Worm (Caenorhabditis elegans) whole organism, L4/young adult: ENCODE data around the gene hlh-17.

Experiments used
- dao-5 ChIP-seq: sonication (generic microtip); optimal IDR thresholded peaks from 2 replicates; lab custom pipeline; 2016; ENCODE audit warnings: missing genotype, missing genetic modification characterization, moderate library complexity, missing compliant biosample characterization
- him-1 ChIP-seq: sonication (generic microtip); optimal IDR thresholded peaks from 2 replicates; lab custom pipeline; 2016; ENCODE audit warnings: missing genotype, missing genetic modification reagents, missing genetic modification characterization, missing compliant biosample characterization

DNA sequence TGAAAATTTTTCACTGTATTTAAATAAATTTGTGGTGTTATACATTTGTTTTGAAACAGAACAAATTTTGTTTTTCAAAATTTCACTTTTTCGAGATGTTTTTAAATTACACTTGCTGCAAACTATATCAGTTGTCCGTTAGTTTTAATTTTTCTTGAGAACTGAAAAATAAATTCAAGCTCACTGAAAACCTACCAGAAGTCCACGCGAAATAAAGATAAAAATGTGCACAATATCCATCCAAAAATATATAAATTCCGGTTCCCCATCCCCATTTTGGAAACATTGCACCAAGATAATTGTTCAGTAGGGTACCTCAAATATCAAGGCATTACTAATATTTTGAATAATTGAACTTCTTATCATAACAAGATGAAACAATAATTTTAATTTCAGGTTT, 33.9 kb upstream of the hlh-17 start:
- TF ChIP-seq him-1 (tag; lab: Kevin White, UChicago) (no peak), dao-5 (tag; lab: Kevin White, UChicago) (no peak)
